Fruit fly (Drosophila melanogaster) whole organism, pupa: ENCODE results near the gene Dcr-1.

Source experiments
- CG12605 ChIP-seq: fragments of 200-800 bp; sonication (Bioruptor generic); IDR thresholded peaks from 2 replicates; pipeline ENCODE4 v1.3.6; 2022; ENCODE audit warnings: missing biosample characterization, missing genetic modification characterization
- CG13204 ChIP-seq: fragments of 200-800 bp; sonication (Bioruptor generic); optimal IDR thresholded peaks from 2 replicates; lab custom pipeline; 2018; ENCODE audit warnings: missing biosample characterization, mild to moderate bottlenecking, missing genetic modification characterization, moderate library complexity
- CG34367 ChIP-seq: fragments of 200-800 bp; sonication (Bioruptor generic); optimal IDR thresholded peaks from 2 replicates; lab custom pipeline; 2018; ENCODE audit warnings: missing biosample characterization, mild to moderate bottlenecking, missing genetic modification characterization
- Ets98B ChIP-seq: fragments of 200-800 bp; sonication (Bioruptor generic); IDR thresholded peaks from 2 replicates; pipeline ENCODE4 v1.3.6; 2022; ENCODE audit warnings: missing biosample characterization, missing genetic modification characterization
- Pif1B ChIP-seq: fragments of 200-800 bp; sonication (Bioruptor generic); optimal IDR thresholded peaks from 3 replicates; lab custom pipeline; 2016; ENCODE audit warnings: missing biosample characterization, missing genetic modification characterization

DNA sequence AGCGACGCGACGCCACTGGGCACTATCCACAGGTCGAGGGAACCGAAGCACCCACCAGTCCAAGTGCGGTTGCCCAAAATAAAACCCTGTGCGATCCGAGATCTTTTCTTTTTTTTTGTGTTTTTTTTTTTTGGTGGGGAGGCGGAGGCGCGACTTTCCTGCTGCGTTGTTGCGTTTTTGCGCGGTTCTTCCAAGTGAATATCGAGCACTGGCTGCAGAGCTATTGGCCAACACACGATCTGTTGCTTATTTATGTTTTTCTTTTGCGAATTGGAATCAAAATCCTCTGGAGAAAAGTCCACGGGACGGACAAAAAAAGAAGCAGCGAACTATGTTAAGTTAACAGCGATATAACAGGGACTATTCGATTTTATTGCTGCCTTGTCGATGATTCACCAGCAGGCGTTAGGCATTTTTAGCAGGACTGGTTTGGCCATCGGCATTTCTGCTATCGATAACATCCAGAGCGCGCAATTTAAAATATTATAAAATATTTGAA is 20.0 kb downstream of the Dcr-1 start, which contains the start of gene wge:
- TF ChIP-seq CG13204 (GFP tag; lab: Kevin White, UChicago) (peak; percentile 86), CG12605 (peak; percentile 76; the same call in 1 of the 2 replicates), CG34367 (tag; lab: Kevin White, UChicago) (peak; percentile 68), Ets98B (peak; percentile 66), Pif1B (peak; percentile 66)
